Fruit fly (Drosophila melanogaster) whole organism, wandering third instar larva: ENCODE results near the gene Stt3A.

Experiments
- Abd-B ChIP-seq: fragments of >200 bp; optimal IDR thresholded peaks from 2 replicates; lab custom pipeline; 2017; ENCODE audit warnings: missing biosample characterization, missing genetic modification characterization
- CG32264 ChIP-seq: fragments of 200-800 bp; sonication (Bioruptor generic); optimal IDR thresholded peaks from 2 replicates; lab custom pipeline; 2016; ENCODE audit warnings: missing biosample characterization, missing genetic modification characterization
- CG9705 ChIP-seq: fragments of 200-800 bp; sonication (Bioruptor generic); optimal IDR thresholded peaks from 2 replicates; lab custom pipeline; 2018; ENCODE audit warnings: missing biosample characterization, mild to moderate bottlenecking, missing genetic modification characterization
- Dfd ChIP-seq: fragments of >200 bp; optimal IDR thresholded peaks from 2 replicates; lab custom pipeline; 2017; ENCODE audit warnings: missing biosample characterization, missing genetic modification characterization
- Dif ChIP-seq: fragments of 200-275, 200-300 bp; sonication (Bioruptor generic); optimal IDR thresholded peaks from 2 replicates; lab custom pipeline; 2018; ENCODE audit warnings: missing biosample characterization, missing genetic modification characterization; ENCODE audit not compliant: partially characterized antibody
- GATAd ChIP-seq: sonication (Bioruptor generic); optimal IDR thresholded peaks from 2 replicates; lab custom pipeline; 2016; ENCODE audit warnings: missing biosample characterization, missing genetic modification characterization
- HLH106 ChIP-seq: fragments of 200-800 bp; optimal IDR thresholded peaks from 3 replicates; lab custom pipeline; 2019; ENCODE audit warnings: missing biosample characterization, mild to moderate bottlenecking, missing genetic modification characterization, moderate library complexity
- Hnf4 ChIP-seq: fragments of 200-800 bp; sonication (Bioruptor generic); optimal IDR thresholded peaks from 2 replicates; lab custom pipeline; 2016; ENCODE audit warnings: missing biosample characterization, mild to moderate bottlenecking, missing genetic modification characterization
- Hr78 ChIP-seq: fragments of >200 bp; optimal IDR thresholded peaks from 2 replicates; lab custom pipeline; 2017; ENCODE audit warnings: missing biosample characterization, missing genetic modification characterization
- Hr83 ChIP-seq: fragments of 200-300 bp; sonication (Bioruptor generic); optimal IDR thresholded peaks from 2 replicates; lab custom pipeline; 2016; ENCODE audit warnings: missing biosample characterization, mild to moderate bottlenecking, missing genetic modification characterization, moderate library complexity; ENCODE audit not compliant: poor library complexity, severe bottlenecking
- Jra ChIP-seq: sonication (Bioruptor generic); optimal IDR thresholded peaks from 2 replicates; lab custom pipeline; 2016; ENCODE audit warnings: missing biosample characterization, missing genetic modification characterization
- Mio ChIP-seq: sonication (Bioruptor generic); optimal IDR thresholded peaks from 2 replicates; lab custom pipeline; 2016; ENCODE audit warnings: missing biosample characterization, missing genetic modification characterization
- Myc ChIP-seq: fragments of >200 bp; optimal IDR thresholded peaks from 2 replicates; lab custom pipeline; 2017
- N ChIP-seq: fragments of >200 bp; optimal IDR thresholded peaks from 2 replicates; lab custom pipeline; 2018; ENCODE audit warnings: missing biosample characterization, missing external identifiers, missing genetic modification characterization
- OdsH ChIP-seq: fragments of 200-800 bp; sonication (Bioruptor generic); optimal IDR thresholded peaks from 2 replicates; lab custom pipeline; 2016; ENCODE audit warnings: missing biosample characterization, mild to moderate bottlenecking, missing genetic modification characterization
- Rel ChIP-seq, 2 experiments: fragments of 200-800 bp; sonication (Bioruptor generic) in 1 of 2; optimal IDR thresholded peaks; 2 replicates in 1 of 2; 3 replicates in 1 of 2; lab custom pipeline; 2016 to 2019; ENCODE audit warnings: mild to moderate bottlenecking in 2 of 2, missing biosample characterization in 2 of 2, missing genetic modification characterization in 2 of 2, moderate library complexity in 1 of 2
- Sp1 ChIP-seq: fragments of 200-800 bp; sonication (Bioruptor generic); optimal IDR thresholded peaks from 3 replicates; lab custom pipeline; 2019; ENCODE audit warnings: missing biosample characterization, mild to moderate bottlenecking, missing genetic modification characterization, moderate library complexity
- Vsx2 ChIP-seq: fragments of 200-300, 225-300 bp; sonication (Bioruptor generic); optimal IDR thresholded peaks from 2 replicates; lab custom pipeline; 2018; ENCODE audit warnings: missing biosample characterization, missing genetic modification characterization; ENCODE audit not compliant: partially characterized antibody
- br ChIP-seq: fragments of 200-800 bp; sonication (Bioruptor generic); optimal IDR thresholded peaks from 2 replicates; lab custom pipeline; 2016; ENCODE audit warnings: missing biosample characterization, missing genetic modification characterization
- brk ChIP-seq: fragments of 200-800 bp; sonication (Bioruptor generic); optimal IDR thresholded peaks from 2 replicates; lab custom pipeline; 2016; ENCODE audit warnings: missing biosample characterization, mild to moderate bottlenecking, missing genetic modification characterization
- dl ChIP-seq, 2 experiments: fragments of 175-275, 200-275 bp in 1 of 2; fragments of 200-275 bp in 1 of 2; sonication (Bioruptor generic); optimal IDR thresholded peaks; lab custom pipeline; 2018; ENCODE audit warnings: mild to moderate bottlenecking in 2 of 2, missing biosample characterization in 2 of 2, missing genetic modification characterization in 2 of 2, moderate library complexity in 2 of 2; ENCODE audit not compliant: partially characterized antibody in 2 of 2, insufficient read depth in 1 of 2
- dmrt93B ChIP-seq: fragments of 200-800 bp; sonication (Bioruptor generic); optimal IDR thresholded peaks from 2 replicates; lab custom pipeline; 2018; ENCODE audit warnings: missing biosample characterization, mild to moderate bottlenecking, missing genetic modification characterization
- ey ChIP-seq: fragments of 200-800 bp; sonication (Bioruptor generic); optimal IDR thresholded peaks from 2 replicates; lab custom pipeline; 2016; ENCODE audit warnings: missing biosample characterization, missing genetic modification characterization
- foxo ChIP-seq, 2 experiments: fragments of 200-800 bp; sonication (Bioruptor generic); optimal IDR thresholded peaks; 2 replicates in 1 of 2; 3 replicates in 1 of 2; lab custom pipeline; 2016 to 2017; ENCODE audit warnings: missing biosample characterization in 2 of 2, missing genetic modification characterization in 2 of 2
- fru ChIP-seq: fragments of 200-800 bp; sonication (Bioruptor generic); optimal IDR thresholded peaks from 3 replicates; lab custom pipeline; 2016; ENCODE audit warnings: missing biosample characterization, mild to moderate bottlenecking, missing genetic modification characterization
- h ChIP-seq: fragments of 200-800 bp; sonication (Bioruptor generic); optimal IDR thresholded peaks from 3 replicates; lab custom pipeline; 2016; ENCODE audit warnings: missing biosample characterization, mild to moderate bottlenecking, missing genetic modification characterization
- jim ChIP-seq: fragments of 175-275, 200-325 bp; sonication (Bioruptor generic); optimal IDR thresholded peaks from 2 replicates; lab custom pipeline; 2016; ENCODE audit warnings: missing biosample characterization, mild to moderate bottlenecking, missing genetic modification characterization
- lola ChIP-seq: fragments of >200 bp; optimal IDR thresholded peaks from 2 replicates; lab custom pipeline; 2017; ENCODE audit warnings: missing biosample characterization, missing genetic modification characterization
- pan ChIP-seq: fragments of >200 bp; optimal IDR thresholded peaks from 2 replicates; lab custom pipeline; 2017
- psq ChIP-seq: fragments of 200-800 bp; sonication (Bioruptor generic); optimal IDR thresholded peaks from 3 replicates; lab custom pipeline; 2017; ENCODE audit warnings: missing biosample characterization, mild to moderate bottlenecking, missing genetic modification characterization, moderate library complexity
- rgr ChIP-seq: fragments of 200-800 bp; sonication (Bioruptor generic); optimal IDR thresholded peaks from 3 replicates; lab custom pipeline; 2016; ENCODE audit warnings: missing biosample characterization, mild to moderate bottlenecking, missing genetic modification characterization
- sage ChIP-seq: fragments of 200-800 bp; sonication (Bioruptor generic); optimal IDR thresholded peaks from 2 replicates; lab custom pipeline; 2016; ENCODE audit warnings: missing biosample characterization, mild to moderate bottlenecking, missing genetic modification characterization
- sv ChIP-seq: fragments of 200-800 bp; sonication (Bioruptor generic); optimal IDR thresholded peaks from 3 replicates; lab custom pipeline; 2016; ENCODE audit warnings: missing biosample characterization, missing genetic modification characterization
- tai ChIP-seq: sonication (Bioruptor generic); optimal IDR thresholded peaks from 2 replicates; lab custom pipeline; 2016; ENCODE audit warnings: missing biosample characterization, missing genetic modification characterization
- woc ChIP-seq: sonication (Bioruptor generic); optimal IDR thresholded peaks from 2 replicates; lab custom pipeline; 2016; ENCODE audit warnings: missing biosample characterization, mild to moderate bottlenecking, missing genetic modification characterization

Gene Stt3A

dm6 chrX:21060579-21060978, 6.8 kb upstream of the Stt3A start:
- TF ChIP-seq woc (GFP tag; lab: Kevin White, UChicago) (no peak), Myc (lab: Kevin White, UChicago) (peak; percentile 55), Dif (GFP tag; lab: Kevin White, UChicago) (no peak), dl (GFP tag; optimal IDR thresholded peaks at IDR 0.05; lab: Kevin White, UChicago; ENCODE audit: insufficient read depth in 1 of 2, partially characterized antibody in 2 of 2) (no peak), ey (GFP tag; lab: Kevin White, UChicago) (no peak), dmrt93B (GFP tag; lab: Kevin White, UChicago) (no peak), h (no peak), Abd-B (GFP tag; lab: Kevin White, UChicago) (no peak), Jra (GFP tag; lab: Kevin White, UChicago) (no peak), psq (GFP tag; lab: Kevin White, UChicago) (peak; percentile 71), Hnf4 (GFP tag; lab: Kevin White, UChicago) (no peak)

DNA sequence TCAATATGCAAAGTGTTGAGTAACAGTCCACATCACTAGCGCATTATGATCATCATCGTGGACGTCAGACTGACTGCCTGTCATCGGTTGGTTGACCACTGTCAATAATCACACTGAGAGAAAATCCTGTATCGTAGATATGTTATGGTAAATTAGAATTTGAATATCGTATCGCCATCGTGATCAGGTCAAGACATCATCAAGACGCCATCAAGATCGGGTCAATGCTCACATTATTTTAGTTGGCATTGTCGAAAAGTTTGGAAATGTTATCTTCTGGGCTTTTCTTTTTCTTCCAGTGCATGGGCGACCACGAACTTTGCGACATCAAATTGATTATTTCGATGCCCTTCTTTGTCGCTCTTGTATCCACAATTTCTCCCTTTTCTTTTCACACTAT, 5.3 kb upstream of the Stt3A start:
- TF ChIP-seq fru (GFP tag; lab: Kevin White, UChicago) (peak; percentile 70), Hnf4 (GFP tag; lab: Kevin White, UChicago) (peak; percentile 74), psq (GFP tag; lab: Kevin White, UChicago) (peak; percentile 64), CG32264 (GFP tag; lab: Kevin White, UChicago) (peak; percentile 43), Jra (GFP tag; lab: Kevin White, UChicago) (peak; percentile 32), sv (GFP tag; lab: Kevin White, UChicago) (peak; percentile 91), ey (GFP tag; lab: Kevin White, UChicago) (peak; percentile 74), lola (GFP tag; lab: Kevin White, UChicago) (no peak), Hr83 (no peak), HLH106 (tag; lab: Kevin White, UChicago) (peak; percentile 36), N (no peak), CG9705 (GFP tag; lab: Kevin White, UChicago) (no peak), tai (GFP tag; lab: Kevin White, UChicago) (peak; percentile 22), Hr78 (GFP tag; lab: Kevin White, UChicago) (no peak), dl (GFP tag; optimal IDR thresholded peaks at IDR 0.05; lab: Kevin White, UChicago; ENCODE audit: insufficient read depth in 1 of 2, partially characterized antibody in 2 of 2) (no peak), Sp1 (GFP tag; lab: Kevin White, UChicago) (peak; percentile 77), Rel (GFP tag; optimal IDR thresholded peaks at IDR 0.05; lab: Kevin White, UChicago) (peak; percentile 36), Rel (tag; optimal IDR thresholded peaks at IDR 0.05; lab: Kevin White, UChicago) (no peak), brk (GFP tag; lab: Kevin White, UChicago) (peak; percentile 7), h (peak; percentile 64), woc (GFP tag; lab: Kevin White, UChicago) (peak; percentile 29), Mio (GFP tag; lab: Kevin White, UChicago) (no peak), dmrt93B (GFP tag; lab: Kevin White, UChicago) (peak; percentile 32), sage (GFP tag; lab: Kevin White, UChicago) (no peak), foxo (GFP tag; optimal IDR thresholded peaks at IDR 0.05; lab: Kevin White, UChicago) (peak; percentile 15 to 64), br (GFP tag; lab: Kevin White, UChicago) (peak; percentile 82), Vsx2 (GFP tag; lab: Kevin White, UChicago) (no peak), pan (lab: Kevin White, UChicago) (no peak), OdsH (GFP tag; lab: Kevin White, UChicago) (peak; percentile 66), rgr (GFP tag; lab: Kevin White, UChicago) (peak; percentile 67), Dfd (GFP tag; lab: Kevin White, UChicago) (no peak), jim (GFP tag; lab: Kevin White, UChicago) (no peak), GATAd (GFP tag; lab: Kevin White, UChicago) (no peak)
- TF ChIP-seq, all 38 proteins: peak for 19

- TF ChIP-seq Rel (GFP tag; optimal IDR thresholded peaks at IDR 0.05; lab: Kevin White, UChicago) = no peak
- no peak for TF ChIP-seq Rel (tag; optimal IDR thresholded peaks at IDR 0.05; lab: Kevin White, UChicago)
- no peak for TF ChIP-seq CG9705 (GFP tag; lab: Kevin White, UChicago)
- TF ChIP-seq ey (GFP tag; lab: Kevin White, UChicago) = no peak
Measured at dm6 chrX:21058437-21058836, 4.7 kb upstream of the Stt3A start.
